Fruit fly (Drosophila melanogaster) whole organism: Measurements from ENCODE around the gene CG15878.

Source experiments
- CG8478 ChIP-seq: fragments of >200 bp; optimal IDR thresholded peaks from 2 replicates; lab custom pipeline; 2018; ENCODE audit warnings: inconsistent platforms
- Dll ChIP-seq: fragments of >200 bp; optimal IDR thresholded peaks from 2 replicates; lab custom pipeline; 2017
- EcR ChIP-seq, 2 experiments: fragments of >200 bp; optimal IDR thresholded peaks; 2 replicates each; lab custom pipeline; 2017; ENCODE audit warnings: missing biosample characterization in 2 of 2, missing genetic modification characterization in 2 of 2, missing genetic modification reagents in 2 of 2
- pan ChIP-seq: fragments of >200 bp; optimal IDR thresholded peaks from 2 replicates; lab custom pipeline; 2017
- psq ChIP-seq: fragments of >200 bp; optimal IDR thresholded peaks from 2 replicates; lab custom pipeline; 2017
- usp ChIP-seq: fragments of >200 bp; optimal IDR thresholded peaks from 2 replicates; lab custom pipeline; 2017; ENCODE audit warnings: missing biosample characterization, missing genetic modification characterization, mixed read lengths

Gene CG15878

DNA sequence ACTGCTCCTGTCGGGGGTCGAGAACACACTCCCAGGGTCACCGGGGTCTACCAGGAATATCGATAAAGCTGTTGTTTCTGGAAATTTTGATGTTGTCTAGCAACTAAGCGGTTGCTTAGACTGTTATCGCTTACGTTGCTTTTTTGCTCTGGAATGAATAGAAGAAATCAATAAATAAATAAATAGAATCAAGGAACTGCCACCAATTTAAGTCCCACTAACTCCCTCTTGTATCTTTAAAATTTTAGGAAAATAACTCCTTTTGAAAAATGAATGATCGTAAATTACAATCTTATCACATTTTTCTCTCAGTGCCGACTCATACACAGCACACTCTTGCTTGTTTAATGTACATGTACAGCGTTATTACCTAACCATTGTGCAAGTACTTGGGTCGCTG lies at the start of gene CG15878:
Gene CG15878, minus strand, starts transcription at position 101 of the 400 bp plus-strand sequence.
- TF ChIP-seq EcR (GFP tag; optimal IDR thresholded peaks at IDR 0.05; lab: Kevin White, UChicago) (no peak), psq (lab: Kevin White, UChicago) (no peak), usp (GFP tag; lab: Kevin White, UChicago) (no peak), pan (lab: Kevin White, UChicago) (no peak)

dm6 chr3L:2261282-2261681 lies 49.0 kb upstream of the CG15878 start:
- TF ChIP-seq CG8478 (lab: Kevin White, UChicago) (no peak), usp (GFP tag; lab: Kevin White, UChicago) (no peak), pan (lab: Kevin White, UChicago) (no peak), psq (lab: Kevin White, UChicago) (no peak), EcR (GFP tag; optimal IDR thresholded peaks at IDR 0.05; lab: Kevin White, UChicago) (no peak), Dll (lab: Kevin White, UChicago) (no peak)

DNA sequence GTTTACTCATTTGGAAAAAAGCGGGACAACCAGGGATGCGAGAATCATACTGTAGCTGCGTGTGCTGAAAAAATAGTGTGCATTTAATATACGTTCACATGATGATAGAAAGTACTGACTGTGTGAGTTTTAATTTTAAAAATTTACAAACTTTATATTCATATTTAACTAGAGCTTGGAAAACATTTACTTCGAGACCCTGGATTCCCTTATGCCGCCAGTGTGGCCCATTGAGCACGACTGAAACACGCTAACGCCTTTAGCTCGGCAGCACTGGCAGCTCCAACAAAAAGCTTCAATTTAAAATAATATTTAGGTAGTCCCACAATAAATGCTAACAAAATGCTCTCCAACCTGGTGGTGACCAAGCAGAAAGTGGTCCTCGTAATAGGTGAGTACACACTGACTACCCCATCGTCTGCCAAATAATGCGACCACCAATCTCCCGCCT lies 45.1 kb upstream of the CG15878 start, which contains the start of the genes CG1275 and Elp5:
Gene CG1275, minus strand, starts transcription at position 12 of the 451 bp plus-strand sequence.
Gene Elp5, plus strand, starts transcription at position 45 of the 451 bp plus-strand sequence.
- TF ChIP-seq CG8478 (lab: Kevin White, UChicago) (no peak), pan (lab: Kevin White, UChicago) (no peak), psq (lab: Kevin White, UChicago) (no peak)

- TF ChIP-seq EcR (GFP tag; optimal IDR thresholded peaks at IDR 0.05; lab: Kevin White, UChicago) (no peak), Dll (lab: Kevin White, UChicago) (no peak), usp (GFP tag; lab: Kevin White, UChicago) (no peak), CG8478 (lab: Kevin White, UChicago) (no peak), psq (lab: Kevin White, UChicago) (no peak), pan (lab: Kevin White, UChicago) (no peak)
These were observed 44.3 kb upstream of the CG15878 start for dm6 chr3L:2256422-2257172.

- TF ChIP-seq CG8478 (lab: Kevin White, UChicago) (no peak), usp (GFP tag; lab: Kevin White, UChicago) (no peak), psq (lab: Kevin White, UChicago) (no peak), pan (lab: Kevin White, UChicago) (no peak), EcR (GFP tag; optimal IDR thresholded peaks at IDR 0.05; lab: Kevin White, UChicago) (no peak), Dll (lab: Kevin White, UChicago) (no peak)
These were observed 43.5 kb upstream of the CG15878 start for dm6 chr3L:2255775-2256174.

dm6 chr3L:2253962-2254662 lies 41.8 kb upstream of the CG15878 start:
- TF ChIP-seq usp (GFP tag; lab: Kevin White, UChicago) (no peak), CG8478 (lab: Kevin White, UChicago) (no peak), Dll (lab: Kevin White, UChicago) (no peak), psq (lab: Kevin White, UChicago) (no peak), pan (lab: Kevin White, UChicago) (no peak), EcR (GFP tag; optimal IDR thresholded peaks at IDR 0.05; lab: Kevin White, UChicago) (no peak)

DNA sequence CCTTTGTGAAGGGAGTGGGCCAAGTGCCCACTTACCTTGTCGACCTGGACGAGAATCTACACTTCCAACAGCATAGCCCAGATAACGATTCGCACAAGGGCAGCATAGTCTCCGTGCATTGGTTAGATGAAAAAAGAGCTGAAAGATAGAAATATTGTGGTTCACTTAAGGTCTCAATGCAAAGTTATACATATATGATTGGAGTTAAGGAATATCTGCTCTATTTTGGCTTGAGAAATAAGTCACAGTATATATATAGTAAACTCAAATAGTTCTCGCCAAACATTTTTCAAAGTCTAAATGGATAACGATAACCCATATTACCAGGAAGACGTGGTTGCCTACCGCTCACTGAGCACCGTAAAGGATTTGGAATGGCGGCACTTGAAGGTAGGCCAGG lies 36.0 kb upstream of the CG15878 start, which contains the start of gene CG32305:
Gene CG32305, plus strand, starts transcription at position 301 of the 400 bp plus-strand sequence.
- TF ChIP-seq usp (GFP tag; lab: Kevin White, UChicago) (no peak), Dll (lab: Kevin White, UChicago) (no peak), pan (lab: Kevin White, UChicago) (no peak), EcR (GFP tag; optimal IDR thresholded peaks at IDR 0.05; lab: Kevin White, UChicago) (no peak)

dm6 chr3L:2243846-2244528 lies 31.7 kb upstream of the CG15878 start, which contains the start of gene CG32301:
CG32301 (plus strand) TSS chr3L:2244478.
- TF ChIP-seq pan (lab: Kevin White, UChicago) (no peak), usp (GFP tag; lab: Kevin White, UChicago) (no peak), psq (lab: Kevin White, UChicago) (no peak), CG8478 (lab: Kevin White, UChicago) (no peak), Dll (lab: Kevin White, UChicago) (no peak), EcR (GFP tag; optimal IDR thresholded peaks at IDR 0.05; lab: Kevin White, UChicago) (no peak)

- TF ChIP-seq Dll (lab: Kevin White, UChicago) = no peak
- TF ChIP-seq psq (lab: Kevin White, UChicago) = no peak
- TF ChIP-seq usp (GFP tag; lab: Kevin White, UChicago) = no peak
- TF ChIP-seq pan (lab: Kevin White, UChicago) = no peak
These were observed 25.4 kb upstream of the CG15878 start, which contains the start of gene ACXD for dm6 chr3L:2237543-2238233. ACXD (plus strand) TSS chr3L:2237608.

- TF ChIP-seq usp (GFP tag; lab: Kevin White, UChicago) (no peak), pan (lab: Kevin White, UChicago) (no peak), EcR (GFP tag; optimal IDR thresholded peaks at IDR 0.05; lab: Kevin White, UChicago) (no peak), psq (lab: Kevin White, UChicago) (no peak), Dll (lab: Kevin White, UChicago) (no peak), CG8478 (lab: Kevin White, UChicago) (no peak)
These were observed 24.7 kb upstream of the CG15878 start, which contains the start of gene CG9018 for dm6 chr3L:2237034-2237433. CG9018 (minus strand) TSS chr3L:2237076.
